Worm (Caenorhabditis elegans): ENCODE results near the gene F28F5.6.

DNA sequence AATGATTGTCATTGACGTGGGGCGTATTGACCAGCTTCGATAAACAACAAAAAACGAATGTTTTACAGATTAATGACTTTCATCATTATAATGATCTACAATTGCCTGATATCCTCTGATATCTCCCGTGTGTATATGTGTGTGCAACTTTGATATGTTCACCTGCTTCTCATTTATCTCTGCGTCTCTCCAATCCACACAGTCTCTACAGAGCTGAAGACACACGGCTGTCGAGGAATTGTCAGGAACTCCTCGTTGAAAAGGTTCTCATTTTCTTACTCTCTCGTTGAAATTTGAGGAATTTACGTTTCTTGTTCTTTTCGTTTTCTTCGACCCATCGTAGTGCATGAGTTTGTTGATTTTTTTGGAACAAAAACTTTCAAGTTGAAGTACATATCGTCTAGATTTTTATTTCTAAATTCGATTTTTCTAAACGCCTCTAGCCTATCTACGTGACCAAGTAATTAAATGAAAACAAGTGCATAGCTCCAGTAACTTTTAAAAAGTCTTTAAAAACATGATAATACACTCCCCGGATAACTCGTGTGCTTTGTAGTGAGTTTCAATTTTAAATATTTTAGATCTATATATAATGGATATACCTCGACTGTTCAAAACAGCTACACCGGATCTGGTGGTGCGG, 1.3 kb upstream of the F28F5.6 start, which contains the start of gene ten-1:
- no peak for TF ChIP-seq nhr-77 (tag; optimal IDR thresholded peaks at IDR 0.05)
- TF ChIP-seq egl-5 (tag; optimal IDR thresholded peaks at IDR 0.05): no peak
- TF ChIP-seq unc-62 (GFP tag; optimal IDR thresholded peaks at IDR 0.05): no peak
- no peak for TF ChIP-seq ama-1 (optimal IDR thresholded peaks at IDR 0.05)
- no peak for TF ChIP-seq pqm-1 (tag; optimal IDR thresholded peaks at IDR 0.05)
- no peak for TF ChIP-seq jun-1 (tag; optimal IDR thresholded peaks at IDR 0.05)
- TF ChIP-seq lin-39 (tag; optimal IDR thresholded peaks at IDR 0.05): no peak
- no peak for TF ChIP-seq unc-39 (tag; optimal IDR thresholded peaks at IDR 0.05)
- no peak for TF ChIP-seq aly-2 (tag; optimal IDR thresholded peaks at IDR 0.05)
- TF ChIP-seq lin-15B (tag; optimal IDR thresholded peaks at IDR 0.05): no peak
- TF ChIP-seq R02D3.7 (tag; optimal IDR thresholded peaks at IDR 0.05): no peak
- TF ChIP-seq nhr-237 (tag; optimal IDR thresholded peaks at IDR 0.05): no peak
- no peak for TF ChIP-seq nhr-12 (tag; optimal IDR thresholded peaks at IDR 0.05)
- TF ChIP-seq ceh-82 (tag; optimal IDR thresholded peaks at IDR 0.05): no peak

All from whole organism, L3 larva.